Fruit fly (Drosophila melanogaster): ENCODE results near the gene kuk.

Gene kuk

dm6 chr3R:17062705-17063104 is 17.3 kb upstream of the kuk start (continued):
- TF ChIP-seq cg (GFP tag; optimal IDR thresholded peaks at IDR 0.05) (no peak), E2f1 (GFP tag; IDR thresholded peaks at IDR 0.05) (no peak), cato (GFP tag; optimal IDR thresholded peaks at IDR 0.05; ENCODE audit: borderline replicate concordance) (no peak), CG13894 (tag; optimal IDR thresholded peaks at IDR 0.05) (peak; percentile 39), CG12659 (GFP tag; optimal IDR thresholded peaks at IDR 0.05) (no peak), gro (GFP tag; optimal IDR thresholded peaks at IDR 0.05) (no peak), CG18011 (GFP tag; optimal IDR thresholded peaks at IDR 0.05) (no peak), Oaz (GFP tag; IDR thresholded peaks at IDR 0.05) (no peak), crc (GFP tag; optimal IDR thresholded peaks at IDR 0.05) (no peak), peb (GFP tag; IDR thresholded peaks at IDR 0.05) (no peak), Rfx (GFP tag; IDR thresholded peaks at IDR 0.05) (0 out of 2 replicates have a peak, but pooled peaks have one; percentile 4), CG7928 (GFP tag; optimal IDR thresholded peaks at IDR 0.05) (no peak), CG17612 (GFP tag; IDR thresholded peaks at IDR 0.05) (no peak), CG34224 (GFP tag; IDR thresholded peaks at IDR 0.05; ENCODE audit: partially characterized antibody) (0 out of 3 replicates have a peak, but pooled peaks have one; percentile 25), CG1832 (GFP tag; optimal IDR thresholded peaks at IDR 0.05) (no peak), CG10543 (GFP tag; optimal IDR thresholded peaks at IDR 0.05) (peak; percentile 64), Dfd (GFP tag; optimal IDR thresholded peaks at IDR 0.05) (no peak), mirr (GFP tag; optimal IDR thresholded peaks at IDR 0.05) (no peak), dpn (GFP tag; optimal IDR thresholded peaks at IDR 0.05) (no peak), MBD-R2 (GFP tag; IDR thresholded peaks at IDR 0.05) (no peak), abd-A (tag; optimal IDR thresholded peaks at IDR 0.05) (peak; percentile 15), stwl (tag; optimal IDR thresholded peaks at IDR 0.05) (no peak), CG2199 (GFP tag; IDR thresholded peaks at IDR 0.05) (0 out of 3 replicates have a peak, but pooled peaks have one; percentile 12), cwo (GFP tag; optimal IDR thresholded peaks at IDR 0.05) (peak; percentile 3), nom (GFP tag; optimal IDR thresholded peaks at IDR 0.05) (peak; percentile 28), Mad (GFP tag; optimal IDR thresholded peaks at IDR 0.05) (no peak), B-H1 (GFP tag; IDR thresholded peaks at IDR 0.05) (no peak), twi (tag; optimal IDR thresholded peaks at IDR 0.05) (no peak), Deaf1 (tag; optimal IDR thresholded peaks at IDR 0.05) (peak; percentile 31), CG12299 (tag; optimal IDR thresholded peaks at IDR 0.05) (no peak), CG1602 (GFP tag; optimal IDR thresholded peaks at IDR 0.05) (no peak), sob (GFP tag; IDR thresholded peaks at IDR 0.05) (no peak), al (GFP tag; IDR thresholded peaks at IDR 0.05) (no peak), HLH4C (GFP tag; IDR thresholded peaks at IDR 0.05; ENCODE audit: partially characterized antibody) (no peak), lab (GFP tag; optimal IDR thresholded peaks at IDR 0.05) (peak; percentile 0), disco-r (GFP tag; optimal IDR thresholded peaks at IDR 0.05) (no peak), Atf3 (GFP tag; optimal IDR thresholded peaks at IDR 0.05) (no peak), MESR4 (GFP tag; optimal IDR thresholded peaks at IDR 0.05) (no peak), Adf1 (GFP tag; IDR thresholded peaks at IDR 0.05) (peak; percentile 29; the same call in 1 of the 2 replicates), kah (GFP tag; optimal IDR thresholded peaks at IDR 0.05) (no peak), CG3838 (GFP tag; optimal IDR thresholded peaks at IDR 0.05) (no peak), fd96Cb (tag; optimal IDR thresholded peaks at IDR 0.05) (no peak), chn (GFP tag; optimal IDR thresholded peaks at IDR 0.05) (no peak), ttk (GFP tag; IDR thresholded peaks at IDR 0.05) (no peak), chinmo (GFP tag; IDR thresholded peaks at IDR 0.05; ENCODE audit: partially characterized antibody) (peak; percentile 78; the same call in 2 of the 4 replicates), CG32532 (GFP tag; IDR thresholded peaks at IDR 0.05) (peak; percentile 36; the same call in 1 of the 2 replicates), zen (tag; optimal IDR thresholded peaks at IDR 0.05) (no peak), CG33213 (GFP tag; optimal IDR thresholded peaks at IDR 0.05) (no peak), CG6854 (GFP tag; optimal IDR thresholded peaks at IDR 0.05) (no peak), CG10267 (tag; optimal IDR thresholded peaks at IDR 0.05) (no peak), CG14860 (GFP tag; IDR thresholded peaks at IDR 0.05; ENCODE audit: partially characterized antibody) (no peak)

Measured in whole organism, embryonic.